Fruit fly (Drosophila melanogaster): Measurements from ENCODE around the gene dsb.

dsb gene

DNA sequence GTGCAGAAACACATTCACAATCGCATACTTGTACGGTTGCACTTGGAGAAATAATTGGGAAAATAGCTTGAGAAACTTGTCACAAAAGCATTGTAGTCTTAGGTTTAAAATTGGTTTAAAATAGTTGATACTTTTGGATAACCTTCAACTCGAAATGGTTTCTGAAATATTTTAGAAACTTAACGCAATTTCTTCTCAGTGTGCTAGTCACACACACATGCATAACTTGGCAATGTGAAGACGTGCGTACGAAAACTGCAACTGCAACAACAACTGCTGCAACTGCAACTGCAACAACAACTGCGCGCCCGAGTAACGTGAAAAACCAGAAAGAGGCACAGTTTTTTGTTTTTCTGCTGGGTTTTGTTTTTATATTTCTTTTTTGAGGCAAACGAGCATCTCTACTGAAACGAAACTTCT lies 23.9 kb downstream of the dsb start (continued):
- TF ChIP-seq CG11456 (GFP tag; IDR thresholded peaks at IDR 0.05), result peak; percentile 71
- peak; percentile 67; the same call in 2 of the 3 replicates for TF ChIP-seq ase (GFP tag; IDR thresholded peaks at IDR 0.05)
- peak; percentile 83 for TF ChIP-seq Rx (GFP tag; IDR thresholded peaks at IDR 0.05)
- peak; percentile 65 for TF ChIP-seq Neu2 (GFP tag; optimal IDR thresholded peaks at IDR 0.05; ENCODE audit: borderline replicate concordance)
- TF ChIP-seq Hey (tag; optimal IDR thresholded peaks at IDR 0.05), result no peak
- TF ChIP-seq CG2889 (GFP tag; IDR thresholded peaks at IDR 0.05), result peak; percentile 67; the same call in 2 of the 3 replicates
- TF ChIP-seq fd3F (GFP tag; optimal IDR thresholded peaks at IDR 0.05), result peak; percentile 37
- TF ChIP-seq CG4282 (GFP tag; optimal IDR thresholded peaks at IDR 0.05), result peak; percentile 67
- TF ChIP-seq sug (tag; optimal IDR thresholded peaks at IDR 0.05), result peak; percentile 9
- TF ChIP-seq CG1647 (GFP tag; optimal IDR thresholded peaks at IDR 0.05), result peak; percentile 73
- TF ChIP-seq wdn (GFP tag; IDR thresholded peaks at IDR 0.05), result peak; percentile 38; the same call in 1 of the 2 replicates
- TF ChIP-seq Stat92E (GFP tag; optimal IDR thresholded peaks at IDR 0.05), result no peak
- peak; percentile 61 to 86 for TF ChIP-seq Hr51 (GFP tag; optimal IDR thresholded peaks at IDR 0.05)
- peak; percentile 87 for TF ChIP-seq sisA (GFP tag; IDR thresholded peaks at IDR 0.05)
- TF ChIP-seq CTCF (GFP tag; optimal IDR thresholded peaks at IDR 0.05), result peak; percentile 39
- peak; percentile 87 for TF ChIP-seq so (GFP tag; IDR thresholded peaks at IDR 0.05)
- peak; percentile 62 for TF ChIP-seq TFAM (GFP tag; optimal IDR thresholded peaks at IDR 0.05)
- peak; percentile 93 for TF ChIP-seq Xrp1 (GFP tag; IDR thresholded peaks at IDR 0.05)
- TF ChIP-seq jumu (GFP tag; optimal IDR thresholded peaks at IDR 0.05), result peak; percentile 80
- peak; percentile 82 for TF ChIP-seq Sox100B (GFP tag; optimal IDR thresholded peaks at IDR 0.05)
- peak; percentile 76 for TF ChIP-seq CG4730 (GFP tag; IDR thresholded peaks at IDR 0.05)
- TF ChIP-seq Rfx (GFP tag; IDR thresholded peaks at IDR 0.05), result peak; percentile 51; the same call in 1 of the 2 replicates
- TF ChIP-seq CG3838 (GFP tag; optimal IDR thresholded peaks at IDR 0.05), result peak; percentile 57
- no peak; the same call in 1 of the 2 replicates for TF ChIP-seq CG9215 (GFP tag; IDR thresholded peaks at IDR 0.05)
- peak; percentile 78 for TF ChIP-seq CG30403 (GFP tag; optimal IDR thresholded peaks at IDR 0.05)
- peak; percentile 82 for TF ChIP-seq chm (GFP tag; IDR thresholded peaks at IDR 0.05)
- TF ChIP-seq lola (GFP tag; optimal IDR thresholded peaks at IDR 0.05), result peak in 1 of 3 experiments; percentile 85
- peak; percentile 91 for TF ChIP-seq CG8765 (GFP tag; IDR thresholded peaks at IDR 0.05)
- TF ChIP-seq rib (GFP tag; IDR thresholded peaks at IDR 0.05), result peak; percentile 26; the same call in 1 of the 2 replicates
- peak; percentile 57; the same call in 1 of the 2 replicates for TF ChIP-seq E2f1 (GFP tag; IDR thresholded peaks at IDR 0.05)
- TF ChIP-seq CG11398 (GFP tag; optimal IDR thresholded peaks at IDR 0.05), result peak; percentile 78
- TF ChIP-seq CG8478 (optimal IDR thresholded peaks at IDR 0.05), result no peak
- peak; percentile 85 for TF ChIP-seq Asciz (GFP tag; optimal IDR thresholded peaks at IDR 0.05)
- TF ChIP-seq Eip74EF (GFP tag; optimal IDR thresholded peaks at IDR 0.05), result peak in 1 of 2 experiments; percentile 66
- TF ChIP-seq ham (GFP tag; IDR thresholded peaks at IDR 0.05), result no peak
- TF ChIP-seq dimm (GFP tag; IDR thresholded peaks at IDR 0.05), result peak; percentile 80
- TF ChIP-seq CG15514 (GFP tag; optimal IDR thresholded peaks at IDR 0.05), result no peak
- peak; percentile 85 for TF ChIP-seq ind (GFP tag; optimal IDR thresholded peaks at IDR 0.05)
- peak; percentile 93 for TF ChIP-seq CG17359 (tag; optimal IDR thresholded peaks at IDR 0.05)
- TF ChIP-seq CrebB (tag; optimal IDR thresholded peaks at IDR 0.05), result peak; percentile 47
- TF ChIP-seq CG10267 (tag; optimal IDR thresholded peaks at IDR 0.05), result peak; percentile 76
- no peak for TF ChIP-seq Sin3A (optimal IDR thresholded peaks at IDR 0.05)
- peak; percentile 82 for TF ChIP-seq MTF-1 (GFP tag; optimal IDR thresholded peaks at IDR 0.05; ENCODE audit: borderline replicate concordance)
- TF ChIP-seq cas (GFP tag; IDR thresholded peaks at IDR 0.05), result no peak
- TF ChIP-seq stc (GFP tag; IDR thresholded peaks at IDR 0.05), result peak; percentile 82
- peak; percentile 12 for TF ChIP-seq CG3281 (GFP tag; optimal IDR thresholded peaks at IDR 0.05)
- TF ChIP-seq org-1 (GFP tag; optimal IDR thresholded peaks at IDR 0.05), result peak; percentile 72
- TF ChIP-seq CG6813 (GFP tag; optimal IDR thresholded peaks at IDR 0.05), result peak; percentile 77
- peak; percentile 89 for TF ChIP-seq HLH3B (GFP tag; IDR thresholded peaks at IDR 0.05)
- peak; percentile 73 for TF ChIP-seq Camta (GFP tag; optimal IDR thresholded peaks at IDR 0.05)
- TF ChIP-seq Myb (GFP tag; optimal IDR thresholded peaks at IDR 0.05), result peak; percentile 47

Measured in whole organism, embryonic.